Worm (Caenorhabditis elegans) whole organism, early embryonic: ENCODE measurements around the gene W08F4.12.

Experiments used
- B0310.2 ChIP-seq: sonication (generic microtip); optimal IDR thresholded peaks from 2 replicates; lab custom pipeline; 2016; ENCODE audit warnings: mild to moderate bottlenecking, missing genetic modification characterization, missing compliant biosample characterization
- F13C5.2 ChIP-seq: sonication (generic microtip); optimal IDR thresholded peaks from 2 replicates; lab custom pipeline; 2017; ENCODE audit warnings: mild to moderate bottlenecking, missing genetic modification characterization, inconsistent platforms, missing compliant biosample characterization
- ama-1 ChIP-seq: fragments of 150-350 bp; optimal IDR thresholded peaks from 2 replicates; lab custom pipeline; 2014
- ets-7 ChIP-seq: sonication (generic microtip); optimal IDR thresholded peaks from 2 replicates; lab custom pipeline; 2016; ENCODE audit warnings: missing genotype, missing genetic modification characterization, missing compliant biosample characterization
- flt-1 ChIP-seq: fragments of 200-800 bp; sonication (Bioruptor generic); IDR thresholded peaks from 2 replicates; pipeline ENCODE4 v1.3.6; 2022; ENCODE audit warnings: missing genetic modification characterization, missing compliant biosample characterization

DNA sequence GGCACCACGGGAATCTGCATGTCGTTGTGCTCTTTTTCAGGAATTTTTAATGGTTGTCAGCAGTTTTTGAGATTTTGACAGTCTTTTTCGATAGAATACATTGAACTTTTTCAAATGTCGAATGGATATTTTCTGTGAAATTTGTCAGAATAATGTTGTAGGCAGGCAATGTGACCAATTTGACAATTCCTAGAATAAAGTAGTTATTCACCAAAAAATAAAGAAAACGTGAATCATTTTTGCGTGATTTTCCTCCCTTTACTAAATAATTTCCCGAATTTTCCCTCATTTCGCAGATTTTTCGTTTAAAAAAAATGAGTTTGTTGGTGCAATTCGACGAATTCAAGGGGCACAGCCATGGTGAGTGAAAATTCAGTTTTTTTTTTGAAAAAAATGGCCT is 24.5 kb upstream of the W08F4.12 start, which contains the start of gene W04H10.1:
- TF ChIP-seq B0310.2: no peak
- no peak for TF ChIP-seq F13C5.2 (tag; lab: Kevin White, UChicago)
- TF ChIP-seq flt-1 (GFP tag; lab: Robert Waterston, UW): no peak
- TF ChIP-seq ama-1: no peak
- TF ChIP-seq ets-7 (tag; lab: Kevin White, UChicago): no peak
